Worm (Caenorhabditis elegans) whole organism, L1 larva: ENCODE data around the gene sas-1.
A peak's percentile ranks its signal among the peaks of the same experiment; 100 is the strongest.

Source experiments
- C04F5.9 ChIP-seq: sonication (generic microtip); optimal IDR thresholded peaks from 2 replicates; lab custom pipeline; 2016; ENCODE audit warnings: missing genetic modification characterization, missing compliant biosample characterization
- F16B12.6 ChIP-seq: fragments of 150-350 bp; optimal IDR thresholded peaks from 2 replicates; lab custom pipeline; 2014; ENCODE audit warnings: missing biosample characterization, missing genetic modification characterization
- alr-1 ChIP-seq: fragments of 200-800 bp; sonication (Bioruptor generic); optimal IDR thresholded peaks from 2 replicates; lab custom pipeline; 2018; ENCODE audit warnings: borderline replicate concordance, mild to moderate bottlenecking, missing genetic modification characterization, missing compliant biosample characterization
- blmp-1 ChIP-seq: fragments of 150-350 bp; optimal IDR thresholded peaks from 2 replicates; lab custom pipeline; 2014; ENCODE audit warnings: missing biosample characterization, missing genetic modification characterization
- ceh-8 ChIP-seq: fragments of 200-800 bp; sonication (Bioruptor generic); optimal IDR thresholded peaks from 2 replicates; lab custom pipeline; 2018; ENCODE audit warnings: mild to moderate bottlenecking, missing genetic modification characterization, moderate library complexity, missing compliant biosample characterization
- ceh-88 ChIP-seq: fragments of 200-800 bp; sonication (Bioruptor generic); IDR thresholded peaks from 2 replicates; pipeline ENCODE4 v1.3.6; 2022; ENCODE audit warnings: missing genetic modification characterization, missing compliant biosample characterization
- ceh-90 ChIP-seq: sonication (generic microtip); optimal IDR thresholded peaks from 2 replicates; lab custom pipeline; 2016; ENCODE audit warnings: missing genetic modification characterization, missing compliant biosample characterization
- ces-1 ChIP-seq: fragments of 150-350 bp; optimal IDR thresholded peaks from 2 replicates; lab custom pipeline; 2014; ENCODE audit warnings: missing biosample characterization, missing genetic modification reagents, missing genetic modification characterization
- dpl-1 ChIP-seq, 3 experiments: fragments of 150-350 bp in 2 of 3; sonication (generic microtip) in 1 of 3; optimal IDR thresholded peaks; 2 replicates each; lab custom pipeline; 2014 to 2017; ENCODE audit warnings: missing biosample characterization in 3 of 3, missing genetic modification characterization in 3 of 3, missing genetic modification reagents in 3 of 3
- efl-1 ChIP-seq, 4 experiments: fragments of 150-350 bp; optimal IDR thresholded peaks in 3 of 4; peaks in 1 of 4; 1 replicate in 1 of 4; 2 replicates in 3 of 4; lab custom pipeline; 2014; ENCODE audit warnings: missing biosample characterization in 2 of 4, missing genetic modification characterization in 2 of 4, missing genetic modification reagents in 2 of 4
- egl-13 ChIP-seq: sonication (generic microtip); optimal IDR thresholded peaks from 2 replicates; lab custom pipeline; 2016; ENCODE audit warnings: missing genotype, missing genetic modification reagents, missing genetic modification characterization, missing compliant biosample characterization
- elt-2 ChIP-seq: sonication (generic microtip); optimal IDR thresholded peaks from 2 replicates; lab custom pipeline; 2016; ENCODE audit warnings: missing genetic modification characterization, mild to moderate bottlenecking, inconsistent platforms, missing compliant biosample characterization, missing genetic modification reagents
- elt-3 ChIP-seq, 6 experiments: fragments of 150-350 bp in 1 of 6; sonication (generic microtip); optimal IDR thresholded peaks; 2 replicates each; lab custom pipeline; 2017 to 2018; ENCODE audit warnings: missing biosample characterization in 6 of 6, missing genetic modification characterization in 6 of 6, inconsistent platforms in 1 of 6
- fkh-8 ChIP-seq: sonication (generic microtip); optimal IDR thresholded peaks from 2 replicates; lab custom pipeline; 2016; ENCODE audit warnings: mild to moderate bottlenecking, missing genetic modification characterization, missing compliant biosample characterization
- grh-1 ChIP-seq: fragments of 200-800 bp; sonication (Bioruptor generic); IDR thresholded peaks from 2 replicates; pipeline ENCODE4 v1.3.6; 2022; ENCODE audit warnings: missing genetic modification reagents, missing genetic modification characterization, missing compliant biosample characterization
- hpl-2 ChIP-seq: fragments of 150-350 bp; optimal IDR thresholded peaks from 2 replicates; lab custom pipeline; 2014; ENCODE audit warnings: missing biosample characterization, missing genetic modification reagents, missing genetic modification characterization
- irx-1 ChIP-seq: sonication (generic microtip); optimal IDR thresholded peaks from 2 replicates; lab custom pipeline; 2016; ENCODE audit warnings: missing genetic modification characterization, missing compliant biosample characterization
- isw-1 ChIP-seq: fragments of 200-800 bp; sonication (Bioruptor generic); IDR thresholded peaks from 2 replicates; pipeline ENCODE4 v1.3.6; 2022; ENCODE audit warnings: missing genetic modification characterization, missing compliant biosample characterization
- lin-13 ChIP-seq: fragments of 150-350 bp; optimal IDR thresholded peaks from 2 replicates; lab custom pipeline; 2014; ENCODE audit warnings: missing biosample characterization, missing genetic modification reagents, missing genetic modification characterization
- lin-14 ChIP-seq: fragments of 200-800 bp; sonication (Bioruptor generic); optimal IDR thresholded peaks from 2 replicates; lab custom pipeline; 2018; ENCODE audit warnings: mild to moderate bottlenecking, missing genetic modification characterization, moderate library complexity, missing compliant biosample characterization
- lin-35 ChIP-seq, 2 experiments: fragments of 150-350 bp; optimal IDR thresholded peaks; 2 replicates each; lab custom pipeline; 2014; ENCODE audit warnings: missing biosample characterization in 2 of 2, missing genetic modification characterization in 2 of 2, missing genetic modification reagents in 2 of 2
- lsy-2 ChIP-seq, 2 experiments: fragments of 150-350 bp; optimal IDR thresholded peaks; 2 replicates each; lab custom pipeline; 2014; ENCODE audit warnings: missing biosample characterization in 2 of 2, missing genetic modification characterization in 2 of 2
- mab-9 ChIP-seq: fragments of 200-800 bp; sonication (Bioruptor generic); IDR thresholded peaks from 2 replicates; pipeline ENCODE4 v1.3.6; 2022; ENCODE audit warnings: missing genetic modification reagents, missing genetic modification characterization, missing compliant biosample characterization
- mdl-1 ChIP-seq, 2 experiments: fragments of 150-350 bp; optimal IDR thresholded peaks; 2 replicates each; lab custom pipeline; 2014 to 2017; ENCODE audit warnings: missing biosample characterization in 2 of 2, missing genetic modification characterization in 2 of 2, inconsistent platforms in 1 of 2
- mep-1 ChIP-seq: fragments of 150-350 bp; optimal IDR thresholded peaks from 2 replicates; lab custom pipeline; 2014; ENCODE audit warnings: missing biosample characterization, missing genetic modification characterization
- nhr-11 ChIP-seq: fragments of 150-350 bp; optimal IDR thresholded peaks from 2 replicates; lab custom pipeline; 2014; ENCODE audit warnings: missing biosample characterization, missing genetic modification characterization
- nhr-12 ChIP-seq: sonication (generic microtip); optimal IDR thresholded peaks from 2 replicates; lab custom pipeline; 2017; ENCODE audit warnings: missing biosample characterization, missing genetic modification characterization
- nhr-237 ChIP-seq: fragments of 150-350 bp; optimal IDR thresholded peaks from 2 replicates; lab custom pipeline; 2014; ENCODE audit warnings: missing biosample characterization, missing genetic modification characterization
- nhr-28 ChIP-seq: fragments of 150-350 bp; optimal IDR thresholded peaks from 2 replicates; lab custom pipeline; 2014; ENCODE audit warnings: missing biosample characterization, missing genetic modification characterization
- nhr-47 ChIP-seq: sonication (generic microtip); optimal IDR thresholded peaks from 2 replicates; lab custom pipeline; 2016; ENCODE audit warnings: mild to moderate bottlenecking, missing genetic modification characterization, moderate library complexity, missing compliant biosample characterization
- nhr-71 ChIP-seq: sonication (generic microtip); optimal IDR thresholded peaks from 2 replicates; lab custom pipeline; 2016; ENCODE audit warnings: mild to moderate bottlenecking, missing genetic modification characterization, moderate library complexity, missing compliant biosample characterization
- nhr-84 ChIP-seq: sonication (generic microtip); optimal IDR thresholded peaks from 2 replicates; lab custom pipeline; 2017; ENCODE audit warnings: missing biosample characterization, missing genetic modification characterization
- nhr-85 ChIP-seq: sonication (generic microtip); peaks from one replicate; lab custom pipeline; 2016; ENCODE audit warnings: missing genetic modification characterization, inconsistent platforms, missing compliant biosample characterization
- nhr-90 ChIP-seq: sonication (generic microtip); optimal IDR thresholded peaks from 2 replicates; lab custom pipeline; 2016; ENCODE audit warnings: mild to moderate bottlenecking, missing genetic modification characterization, missing compliant biosample characterization; ENCODE audit not compliant: poor library complexity
- pag-3 ChIP-seq: sonication (generic microtip); optimal IDR thresholded peaks from 2 replicates; lab custom pipeline; 2017; ENCODE audit warnings: missing genetic modification characterization, mild to moderate bottlenecking, missing compliant biosample characterization, antibody characterized with exemption, borderline replicate concordance; ENCODE audit not compliant: insufficient read depth
- pax-3 ChIP-seq: fragments of 200-800 bp; sonication (Bioruptor generic); optimal IDR thresholded peaks from 2 replicates; lab custom pipeline; 2018; ENCODE audit warnings: mild to moderate bottlenecking, missing genetic modification characterization, moderate library complexity, missing compliant biosample characterization
- rnt-1 ChIP-seq: sonication (generic microtip); optimal IDR thresholded peaks from 2 replicates; lab custom pipeline; 2016; ENCODE audit warnings: mild to moderate bottlenecking, missing genetic modification characterization, moderate library complexity, missing compliant biosample characterization
- sox-4 ChIP-seq: sonication (generic microtip); optimal IDR thresholded peaks from 2 replicates; lab custom pipeline; 2016; ENCODE audit warnings: missing genetic modification characterization, missing compliant biosample characterization
- sup-37 ChIP-seq: fragments of 200-800 bp; sonication (Bioruptor generic); optimal IDR thresholded peaks from 2 replicates; lab custom pipeline; 2018; ENCODE audit warnings: mild to moderate bottlenecking, missing genetic modification characterization, missing compliant biosample characterization
- tlp-1 ChIP-seq: fragments of 150-350 bp; optimal IDR thresholded peaks from 2 replicates; lab custom pipeline; 2014; ENCODE audit warnings: missing biosample characterization, missing genetic modification characterization
- unc-130 ChIP-seq: fragments of 150-350 bp; optimal IDR thresholded peaks from 2 replicates; lab custom pipeline; 2017; ENCODE audit warnings: missing biosample characterization, missing genetic modification characterization, inconsistent platforms
- unc-62 ChIP-seq: fragments of 150-350 bp; optimal IDR thresholded peaks from 2 replicates; lab custom pipeline; 2014; ENCODE audit warnings: missing biosample characterization, missing genetic modification reagents, missing genetic modification characterization
- unc-98 ChIP-seq: fragments of 200-800 bp; sonication (Bioruptor generic); IDR thresholded peaks from 2 replicates; pipeline ENCODE4 v1.3.6; 2022; ENCODE audit warnings: missing genetic modification characterization, missing compliant biosample characterization
- xbp-1 ChIP-seq: sonication (generic microtip); optimal IDR thresholded peaks from 2 replicates; lab custom pipeline; 2016; ENCODE audit warnings: missing genetic modification characterization, missing compliant biosample characterization
- zip-4 ChIP-seq: fragments of 200-800 bp; sonication (Bioruptor generic); optimal IDR thresholded peaks from 2 replicates; lab custom pipeline; 2018; ENCODE audit warnings: mild to moderate bottlenecking, missing genetic modification characterization, moderate library complexity, missing compliant biosample characterization

Gene sas-1

ce11 chrIII:12665500-12665907 is 33.8 kb upstream of the sas-1 start (continued):
- peak; percentile 31 for TF ChIP-seq irx-1 (tag; lab: Kevin White, UChicago)
- TF ChIP-seq lin-14, result peak; percentile 87
- TF ChIP-seq fkh-8 (tag; lab: Kevin White, UChicago), result peak; percentile 81
- TF ChIP-seq nhr-71, result peak; percentile 69
- TF ChIP-seq egl-13 (tag; lab: Kevin White, UChicago), result peak; percentile 24
- TF ChIP-seq lsy-2 (tag; optimal IDR thresholded peaks at IDR 0.05; lab: Kevin White, UChicago), result peak in 1 of 2 experiments; percentile 41
- TF ChIP-seq blmp-1 (tag; lab: Kevin White, UChicago), result peak; percentile 69
- peak; percentile 32 to 37 for TF ChIP-seq lin-35 (GFP tag; optimal IDR thresholded peaks at IDR 0.05; lab: Kevin White, UChicago)
- TF ChIP-seq isw-1 (GFP tag; lab: Robert Waterston, UW), result peak; percentile 48
- TF ChIP-seq efl-1 (optimal IDR thresholded peaks at IDR 0.05; lab: Kevin White, UChicago), result peak; percentile 33 to 77
- peak; percentile 44 to 83 for TF ChIP-seq efl-1 (GFP tag; optimal IDR thresholded peaks at IDR 0.05 in 1 of 2; lab: Kevin White, UChicago)
- TF ChIP-seq dpl-1 (GFP tag; optimal IDR thresholded peaks at IDR 0.05; lab: Kevin White, UChicago), result peak in 1 of 3 experiments; percentile 54
- peak; percentile 28 for TF ChIP-seq unc-130 (tag; lab: Kevin White, UChicago)
- TF ChIP-seq nhr-47 (tag; lab: Kevin White, UChicago), result peak; percentile 56
- TF ChIP-seq pax-3 (tag; lab: Kevin White, UChicago), result peak; percentile 56
- peak in 1 of 2 experiments; percentile 41 for TF ChIP-seq mdl-1 (tag; optimal IDR thresholded peaks at IDR 0.05; lab: Kevin White, UChicago)

ce11 chrIII:12668821-12669220 is 30.5 kb upstream of the sas-1 start:
- TF ChIP-seq rnt-1 (no peak), grh-1 (0 out of 2 replicates have a peak, but pooled peaks have one; percentile 7), blmp-1 (tag; lab: Kevin White, UChicago) (peak; percentile 15), lin-35 (GFP tag; optimal IDR thresholded peaks at IDR 0.05; lab: Kevin White, UChicago) (peak in 1 of 2 experiments; percentile 15), efl-1 (optimal IDR thresholded peaks at IDR 0.05; lab: Kevin White, UChicago) (no peak), efl-1 (GFP tag; optimal IDR thresholded peaks at IDR 0.05 in 1 of 2; lab: Kevin White, UChicago) (peak in 1 of 2 experiments; percentile 59)

ce11 chrIII:12673382-12673970 is 25.8 kb upstream of the sas-1 start, which contains the start of the genes taf-7.2 and elpc-2:
Gene taf-7.2 (minus strand): TSS chrIII:12673423.
Gene elpc-2 (plus strand): TSS chrIII:12673677.
- no peak for TF ChIP-seq unc-62 (GFP tag; lab: Kevin White, UChicago)
- TF ChIP-seq tlp-1, result no peak
- TF ChIP-seq ceh-90 (tag; lab: Kevin White, UChicago), result peak; percentile 94
- peak; percentile 83 for TF ChIP-seq nhr-90 (tag; lab: Kevin White, UChicago)
- no peak for TF ChIP-seq hpl-2
- no peak for TF ChIP-seq lin-13 (GFP tag; lab: Kevin White, UChicago)
- TF ChIP-seq lin-14, result no peak
- peak; percentile 10 for TF ChIP-seq F16B12.6 (tag; lab: Kevin White, UChicago)
- no peak for TF ChIP-seq nhr-11
- no peak for TF ChIP-seq nhr-84
- TF ChIP-seq ces-1 (GFP tag; lab: Kevin White, UChicago), result no peak
- no peak for TF ChIP-seq ceh-88 (GFP tag; lab: Robert Waterston, UW)
- TF ChIP-seq C04F5.9 (tag; lab: Kevin White, UChicago), result peak; percentile 57
- peak; percentile 37 to 51 for TF ChIP-seq efl-1 (optimal IDR thresholded peaks at IDR 0.05; lab: Kevin White, UChicago)
- peak; percentile 57 to 86 for TF ChIP-seq efl-1 (GFP tag; optimal IDR thresholded peaks at IDR 0.05 in 1 of 2; lab: Kevin White, UChicago)
- peak; percentile 84 for TF ChIP-seq nhr-47 (tag; lab: Kevin White, UChicago)
- no peak for TF ChIP-seq isw-1 (GFP tag; lab: Robert Waterston, UW)
- peak; percentile 76 for TF ChIP-seq sox-4
- TF ChIP-seq zip-4 (GFP tag; lab: Kevin White, UChicago), result no peak
- no peak for TF ChIP-seq alr-1 (tag; lab: Kevin White, UChicago)
- TF ChIP-seq mep-1 (tag; lab: Kevin White, UChicago), result peak; percentile 53
- TF ChIP-seq nhr-12 (tag; lab: Kevin White, UChicago), result no peak
- TF ChIP-seq nhr-28, result no peak
- TF ChIP-seq xbp-1 (tag; lab: Kevin White, UChicago), result peak; percentile 63
- peak; percentile 73 for TF ChIP-seq egl-13 (tag; lab: Kevin White, UChicago)
- TF ChIP-seq mab-9 (GFP tag; lab: Robert Waterston, UW), result no peak
- no peak for TF ChIP-seq ceh-8
- no peak for TF ChIP-seq pag-3 (tag; lab: Kevin White, UChicago)
- TF ChIP-seq elt-3 (tag; optimal IDR thresholded peaks at IDR 0.05; lab: Kevin White, UChicago), result no peak
- peak; percentile 57 for TF ChIP-seq unc-98
- peak; percentile 94 for TF ChIP-seq nhr-85 (tag; lab: Kevin White, UChicago)
- TF ChIP-seq elt-2, result peak; percentile 29
- no peak for TF ChIP-seq sup-37 (GFP tag; lab: Kevin White, UChicago)
- TF ChIP-seq nhr-71, result no peak
- no peak for TF ChIP-seq nhr-237 (tag; lab: Kevin White, UChicago)
